Fruit fly (Drosophila melanogaster) whole organism, embryonic: ENCODE data around the gene AcCoAS.

ENCODE experiments used
- Aef1 ChIP-seq: fragments of 200-800 bp; sonication (Bioruptor generic); IDR thresholded peaks from 3 replicates; pipeline ENCODE4 v1.3.6; 2022; ENCODE audit warnings: missing biosample characterization, missing genetic modification characterization
- Asciz ChIP-seq: fragments of 200-800 bp; sonication (Bioruptor generic); optimal IDR thresholded peaks from 2 replicates; lab custom pipeline; 2017; ENCODE audit warnings: missing biosample characterization, mild to moderate bottlenecking, missing genetic modification characterization, missing genetic modification reagents
- Bgb ChIP-seq: fragments of 200-800 bp; sonication (Bioruptor generic); IDR thresholded peaks from 2 replicates; pipeline ENCODE4 v1.3.6; 2022; ENCODE audit warnings: missing biosample characterization, missing genetic modification characterization; ENCODE audit not compliant: partially characterized antibody
- CG10321 ChIP-seq: fragments of 200-800 bp; sonication (Bioruptor generic); IDR thresholded peaks from 2 replicates; pipeline ENCODE4 v1.3.6; 2022; ENCODE audit warnings: missing biosample characterization, missing genetic modification characterization
- CG10959 ChIP-seq: fragments of 200-800 bp; sonication (Bioruptor generic); IDR thresholded peaks from 2 replicates; pipeline ENCODE4 v1.3.6; 2022; ENCODE audit warnings: missing biosample characterization, missing genetic modification characterization
- CG11085 ChIP-seq: fragments of 200-800 bp; sonication (Bioruptor generic); IDR thresholded peaks from 2 replicates; pipeline ENCODE4 v1.3.6; 2022; ENCODE audit warnings: missing biosample characterization, missing genetic modification characterization
- CG13287 ChIP-seq: fragments of 200-800 bp; sonication (Bioruptor generic); IDR thresholded peaks from 2 replicates; pipeline ENCODE4 v1.3.6; 2022; ENCODE audit warnings: missing biosample characterization, missing genetic modification characterization; ENCODE audit not compliant: partially characterized antibody
- CG13775 ChIP-seq: fragments of 200-800 bp; sonication (Bioruptor generic); optimal IDR thresholded peaks from 3 replicates; lab custom pipeline; 2017; ENCODE audit warnings: missing biosample characterization, mild to moderate bottlenecking, missing genetic modification characterization
- CG15269 ChIP-seq: fragments of 200-800 bp; sonication (Bioruptor generic); optimal IDR thresholded peaks from 2 replicates; lab custom pipeline; 2018; ENCODE audit warnings: missing biosample characterization, mild to moderate bottlenecking, missing genetic modification characterization, moderate library complexity
- CG15479 ChIP-seq: fragments of 200-800 bp; sonication (Bioruptor generic); optimal IDR thresholded peaks from 3 replicates; lab custom pipeline; 2019; ENCODE audit warnings: missing biosample characterization, mild to moderate bottlenecking, missing genetic modification characterization, moderate library complexity
- CG1603 ChIP-seq: fragments of 200-800 bp; sonication (Bioruptor generic); optimal IDR thresholded peaks from 2 replicates; lab custom pipeline; 2019; ENCODE audit warnings: missing biosample characterization, mild to moderate bottlenecking, missing genetic modification characterization, moderate library complexity
- CG2199 ChIP-seq: fragments of 200-800 bp; sonication (Bioruptor generic); IDR thresholded peaks from 3 replicates; pipeline ENCODE4 v1.3.6; 2022; ENCODE audit warnings: missing biosample characterization, missing genetic modification characterization
- CG2875 ChIP-seq: fragments of 200-800 bp; sonication (Bioruptor generic); optimal IDR thresholded peaks from 2 replicates; lab custom pipeline; 2017; ENCODE audit warnings: missing biosample characterization, mild to moderate bottlenecking, missing genetic modification characterization, missing genetic modification reagents
- CG31388 ChIP-seq: fragments of 200-800 bp; sonication (Bioruptor generic); optimal IDR thresholded peaks from 2 replicates; lab custom pipeline; 2016; ENCODE audit warnings: missing biosample characterization, missing genetic modification characterization
- CG33213 ChIP-seq: fragments of 200-800 bp; sonication (Bioruptor generic); optimal IDR thresholded peaks from 3 replicates; lab custom pipeline; 2016; ENCODE audit warnings: missing biosample characterization, missing genetic modification characterization
- CG4854 ChIP-seq: fragments of 200-800 bp; sonication (Bioruptor generic); optimal IDR thresholded peaks from 2 replicates; lab custom pipeline; 2016; ENCODE audit warnings: missing biosample characterization, missing genetic modification characterization, inconsistent platforms
- CG5953 ChIP-seq: fragments of 200-800 bp; sonication (Bioruptor generic); IDR thresholded peaks from 2 replicates; pipeline ENCODE4 v1.3.6; 2022; ENCODE audit warnings: missing biosample characterization, missing genetic modification characterization
- CG6854 ChIP-seq: fragments of 200-800 bp; sonication (Bioruptor generic); optimal IDR thresholded peaks from 3 replicates; lab custom pipeline; 2017; ENCODE audit warnings: missing biosample characterization, mild to moderate bottlenecking, missing genetic modification characterization
- CG7271 ChIP-seq: fragments of 200-800 bp; sonication (Bioruptor generic); optimal IDR thresholded peaks from 2 replicates; lab custom pipeline; 2018; ENCODE audit warnings: missing biosample characterization, mild to moderate bottlenecking, missing genetic modification characterization, moderate library complexity
- CTCF ChIP-seq: fragments of 200-800 bp; sonication (Bioruptor generic); optimal IDR thresholded peaks from 2 replicates; lab custom pipeline; 2017; ENCODE audit warnings: missing biosample characterization, mild to moderate bottlenecking, missing genetic modification characterization, moderate library complexity
- CkIIα-i1 ChIP-seq: fragments of 200-800 bp; sonication (Bioruptor generic); IDR thresholded peaks from 2 replicates; pipeline ENCODE4 v1.3.6; 2022; ENCODE audit warnings: missing biosample characterization, missing genetic modification characterization
- D19B ChIP-seq: fragments of 200-800 bp; sonication (Bioruptor generic); optimal IDR thresholded peaks from 2 replicates; lab custom pipeline; 2017; ENCODE audit warnings: missing biosample characterization, mild to moderate bottlenecking, missing genetic modification characterization
- Dbx ChIP-seq: fragments of 200-800 bp; sonication (Bioruptor generic); IDR thresholded peaks from 3 replicates; pipeline ENCODE4 v1.3.6; 2022; ENCODE audit warnings: missing biosample characterization, missing genetic modification characterization
- Dll ChIP-seq: fragments of 200-800 bp; sonication (Bioruptor generic); IDR thresholded peaks from 4 replicates; pipeline ENCODE4 v1.3.6; 2022; ENCODE audit warnings: missing biosample characterization, missing genetic modification characterization; ENCODE audit not compliant: partially characterized antibody
- Dref ChIP-seq: fragments of 200-800 bp; sonication (Bioruptor generic); IDR thresholded peaks from 2 replicates; pipeline ENCODE4 v1.3.6; 2022; ENCODE audit warnings: missing biosample characterization, missing genetic modification characterization
- Elba2 ChIP-seq: fragments of 200-800 bp; sonication (Bioruptor generic); optimal IDR thresholded peaks from 3 replicates; lab custom pipeline; 2016; ENCODE audit warnings: missing biosample characterization, missing genetic modification characterization
- HmgZ ChIP-seq: fragments of 200-800 bp; sonication (Bioruptor generic); optimal IDR thresholded peaks from 2 replicates; lab custom pipeline; 2018; ENCODE audit warnings: missing biosample characterization, mild to moderate bottlenecking, missing genetic modification characterization
- Hr39 ChIP-seq: fragments of >200 bp; optimal IDR thresholded peaks from 2 replicates; lab custom pipeline; 2017
- Mad ChIP-seq: fragments of 200-800 bp; sonication (Bioruptor generic); optimal IDR thresholded peaks from 2 replicates; lab custom pipeline; 2016; ENCODE audit warnings: missing biosample characterization, missing genetic modification characterization
- Med ChIP-seq: fragments of 200-800 bp; sonication (Bioruptor generic); peaks from one replicate; lab custom pipeline; 2016; ENCODE audit warnings: missing biosample characterization, missing genetic modification characterization, mild to moderate bottlenecking, inconsistent platforms, moderate library complexity
- Nf-YB ChIP-seq: fragments of 200-800 bp; sonication (Bioruptor generic); optimal IDR thresholded peaks from 3 replicates; lab custom pipeline; 2019; ENCODE audit warnings: missing biosample characterization, mild to moderate bottlenecking, missing genetic modification characterization, moderate library complexity
- Rx ChIP-seq: fragments of 200-800 bp; sonication (Bioruptor generic); IDR thresholded peaks from 2 replicates; pipeline ENCODE4 v1.3.6; 2022; ENCODE audit warnings: missing biosample characterization, missing genetic modification characterization
- amos ChIP-seq: fragments of 200-800 bp; sonication (Bioruptor generic); IDR thresholded peaks from 2 replicates; pipeline ENCODE4 v1.3.6; 2022; ENCODE audit warnings: missing biosample characterization, missing genetic modification characterization; ENCODE audit not compliant: partially characterized antibody
- chm ChIP-seq: fragments of 200-800 bp; sonication (Bioruptor generic); IDR thresholded peaks from 2 replicates; pipeline ENCODE4 v1.3.6; 2022; ENCODE audit warnings: missing biosample characterization, missing genetic modification characterization
- cwo ChIP-seq: fragments of 200-800 bp; sonication (Bioruptor generic); optimal IDR thresholded peaks from 3 replicates; lab custom pipeline; 2017; ENCODE audit warnings: missing biosample characterization, missing genetic modification characterization, mild to moderate bottlenecking, moderate library complexity, missing genetic modification reagents
- dimm ChIP-seq: fragments of 200-800 bp; sonication (Bioruptor generic); IDR thresholded peaks from 2 replicates; pipeline ENCODE4 v1.3.6; 2022; ENCODE audit warnings: missing biosample characterization, missing genetic modification characterization
- eyg ChIP-seq: fragments of 200-800 bp; sonication (Bioruptor generic); optimal IDR thresholded peaks from 3 replicates; lab custom pipeline; 2016; ENCODE audit warnings: missing biosample characterization, missing genetic modification characterization
- hb ChIP-seq: fragments of 200-800 bp; sonication (Bioruptor generic); IDR thresholded peaks from 3 replicates; pipeline ENCODE4 v1.3.6; 2022; ENCODE audit warnings: missing biosample characterization, missing genetic modification characterization; ENCODE audit not compliant: partially characterized antibody
- nmo ChIP-seq: fragments of 200-800 bp; sonication (Bioruptor generic); optimal IDR thresholded peaks from 2 replicates; lab custom pipeline; 2018; ENCODE audit warnings: missing biosample characterization, mild to moderate bottlenecking, missing genetic modification characterization, moderate library complexity
- org-1 ChIP-seq: fragments of 200-800 bp; sonication (Bioruptor generic); optimal IDR thresholded peaks from 2 replicates; lab custom pipeline; 2017; ENCODE audit warnings: missing biosample characterization, missing genetic modification characterization
- phol ChIP-seq: fragments of 200-800 bp; sonication (Bioruptor generic); optimal IDR thresholded peaks from 3 replicates; lab custom pipeline; 2018; ENCODE audit warnings: missing biosample characterization, mild to moderate bottlenecking, missing genetic modification characterization, moderate library complexity
- rib ChIP-seq: fragments of 200-800 bp; sonication (Bioruptor generic); IDR thresholded peaks from 2 replicates; pipeline ENCODE4 v1.3.6; 2022; ENCODE audit warnings: missing biosample characterization, missing genetic modification characterization
- sd ChIP-seq: fragments of 200-800 bp; sonication (Bioruptor generic); optimal IDR thresholded peaks from 3 replicates; lab custom pipeline; 2018; ENCODE audit warnings: missing biosample characterization, mild to moderate bottlenecking, missing genetic modification characterization, moderate library complexity
- sens ChIP-seq: fragments of 200-800 bp; sonication (Bioruptor generic); peaks from one replicate; lab custom pipeline; 2016; ENCODE audit warnings: missing biosample characterization, missing genetic modification characterization
- shn ChIP-seq: fragments of 200-800 bp; sonication (Bioruptor generic); optimal IDR thresholded peaks from 3 replicates; lab custom pipeline; 2016; ENCODE audit warnings: missing biosample characterization, missing genetic modification characterization
- tap ChIP-seq: fragments of 200-800 bp; optimal IDR thresholded peaks from 3 replicates; lab custom pipeline; 2019; ENCODE audit warnings: missing biosample characterization, mild to moderate bottlenecking, missing genetic modification characterization, moderate library complexity
- trh ChIP-seq: fragments of 200-800 bp; sonication (Bioruptor generic); optimal IDR thresholded peaks from 2 replicates; lab custom pipeline; 2016; ENCODE audit warnings: missing biosample characterization, missing genetic modification characterization
- vvl ChIP-seq: fragments of 200-800 bp; sonication (Bioruptor generic); IDR thresholded peaks from 2 replicates; pipeline ENCODE4 v1.3.6; 2022; ENCODE audit warnings: missing biosample characterization, missing genetic modification characterization
- yki ChIP-seq: fragments of >200 bp; optimal IDR thresholded peaks from 3 replicates; lab custom pipeline; 2018

The AcCoAS gene

DNA sequence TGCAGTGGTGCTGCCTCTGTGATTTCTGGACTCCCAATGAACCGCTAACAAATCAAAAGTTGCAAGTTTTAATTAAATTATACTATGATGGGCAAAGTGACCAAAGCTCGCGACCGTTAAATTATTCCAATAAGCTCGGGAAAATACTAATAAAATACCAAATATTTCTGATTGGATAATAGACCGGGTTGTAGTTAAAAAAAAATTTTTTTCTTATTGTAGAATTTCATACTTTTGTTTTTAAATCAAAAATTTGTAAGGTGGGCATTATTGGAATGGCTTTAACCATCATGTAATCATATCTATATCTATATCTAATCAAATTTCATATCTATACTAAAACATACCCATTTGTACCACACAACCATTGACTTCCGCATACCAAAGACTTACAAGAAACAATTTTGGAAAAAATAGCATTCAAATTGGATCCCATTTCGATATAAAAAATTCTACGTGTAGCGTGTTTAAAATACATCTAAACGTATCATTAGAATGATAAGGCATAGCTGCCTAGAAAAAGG is 12.1 kb downstream of the AcCoAS start, which contains the start of gene CG9391 (continued):
- peak; percentile 23 for TF ChIP-seq Nf-YB (GFP tag; lab: Kevin White, UChicago)
- TF ChIP-seq Dll, result 0 out of 4 replicates have a peak, but pooled peaks have one; percentile 14
- no peak for TF ChIP-seq Aef1 (GFP tag; lab: Robert Waterston, UW)
- peak; percentile 40 for TF ChIP-seq Elba2 (GFP tag; lab: Kevin White, UChicago)
- no peak for TF ChIP-seq phol
- peak; percentile 7; the same call in 1 of the 2 replicates for TF ChIP-seq CG13287 (GFP tag; lab: Robert Waterston, UW)
- no peak for TF ChIP-seq CG11085 (GFP tag; lab: Robert Waterston, UW)
- TF ChIP-seq Mad (GFP tag; lab: Kevin White, UChicago), result no peak
- no peak for TF ChIP-seq tap (tag; lab: Kevin White, UChicago)

DNA sequence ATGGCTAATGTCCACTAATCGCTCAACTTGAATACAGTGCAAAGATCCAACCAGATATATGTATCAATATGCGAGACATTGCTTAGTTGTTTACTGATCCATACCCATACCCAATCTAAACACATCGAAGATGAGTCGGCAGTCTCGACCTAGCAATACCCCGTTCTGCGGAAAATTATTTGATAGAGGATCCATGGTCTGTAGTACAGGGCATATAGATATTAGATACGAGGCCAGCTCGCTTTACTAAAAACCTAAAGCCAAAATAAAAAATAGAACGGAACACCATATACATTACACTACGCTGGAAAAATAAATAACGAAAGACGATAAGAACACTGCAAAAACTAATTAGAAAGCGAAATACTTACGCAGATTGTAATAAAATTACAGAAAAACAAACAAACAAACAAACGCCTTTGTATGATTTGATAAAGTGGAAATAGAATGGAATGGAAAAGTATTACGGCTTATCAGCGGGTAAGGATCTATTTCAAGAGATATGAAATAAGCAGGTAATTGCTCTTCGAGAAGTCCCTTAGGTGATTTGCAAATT is 13.9 kb downstream of the AcCoAS start:
- TF ChIP-seq CG7271 (tag; lab: Kevin White, UChicago) (no peak), chm (no peak), CG10321 (GFP tag; lab: Robert Waterston, UW) (no peak), nmo (GFP tag; lab: Kevin White, UChicago) (no peak), trh (GFP tag; lab: Kevin White, UChicago) (no peak), sens (GFP tag; lab: Kevin White, UChicago) (peak; percentile 20), D19B (GFP tag; lab: Kevin White, UChicago) (peak; percentile 58), CG15479 (peak; percentile 82), Dref (no peak), CG1603 (no peak)
- TF ChIP-seq, all 482 proteins: peak for 3

DNA sequence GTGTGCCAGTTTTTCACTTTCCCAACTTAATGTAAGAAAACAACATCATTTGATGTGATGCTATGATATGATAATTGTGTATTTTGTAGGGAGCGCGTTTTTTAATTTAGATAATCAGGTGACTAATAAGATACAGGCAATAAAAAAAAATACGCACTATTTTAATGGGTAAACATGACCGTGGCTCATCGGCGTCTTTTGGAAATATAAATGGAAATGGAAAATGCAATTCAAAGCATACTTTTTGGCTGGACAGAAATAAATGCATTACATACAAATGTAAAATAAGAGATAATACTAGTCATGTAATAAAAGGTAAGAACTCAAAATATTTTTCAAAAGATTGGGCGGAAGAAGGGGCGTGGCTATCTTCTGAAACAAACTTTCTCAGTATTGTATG is 17.6 kb downstream of the AcCoAS start:
- TF ChIP-seq CG31388 (no peak), Med (GFP tag; lab: Kevin White, UChicago) (peak; percentile 17), HmgZ (tag; lab: Kevin White, UChicago) (peak; percentile 20), yki (no peak), cwo (GFP tag; lab: Kevin White, UChicago) (no peak), hb (GFP tag; lab: Robert Waterston, UW) (no peak), vvl (GFP tag; lab: Robert Waterston, UW) (peak; percentile 55; the same call in 1 of the 2 replicates), Bgb (GFP tag; lab: Robert Waterston, UW) (peak; percentile 45), CG10959 (GFP tag; lab: Robert Waterston, UW) (no peak), CG2875 (GFP tag; lab: Kevin White, UChicago) (no peak), CG6854 (GFP tag; lab: Kevin White, UChicago) (no peak), CG13287 (GFP tag; lab: Robert Waterston, UW) (peak; percentile 28; the same call in 1 of the 2 replicates), CG13775 (GFP tag; lab: Kevin White, UChicago) (no peak), CG2199 (GFP tag; lab: Robert Waterston, UW) (peak; percentile 57; the same call in 2 of the 3 replicates), sd (no peak), CkIIα-i1 (no peak), Dbx (GFP tag; lab: Robert Waterston, UW) (0 out of 3 replicates have a peak, but pooled peaks have one; percentile 7), amos (GFP tag; lab: Robert Waterston, UW) (peak; percentile 38; the same call in 1 of the 2 replicates), eyg (no peak), sens (GFP tag; lab: Kevin White, UChicago) (peak; percentile 74), shn (GFP tag; lab: Kevin White, UChicago) (no peak), Hr39 (no peak), dimm (GFP tag; lab: Robert Waterston, UW) (no peak), org-1 (GFP tag; lab: Kevin White, UChicago) (no peak), CTCF (GFP tag; lab: Kevin White, UChicago) (peak; percentile 72), CG5953 (GFP tag; lab: Robert Waterston, UW) (no peak), Rx (no peak), rib (no peak), CG15269 (tag; lab: Kevin White, UChicago) (peak; percentile 11), CG4854 (GFP tag; lab: Kevin White, UChicago) (no peak), Asciz (GFP tag; lab: Kevin White, UChicago) (peak; percentile 12), CG33213 (GFP tag; lab: Kevin White, UChicago) (no peak)
